Worm (Caenorhabditis elegans): Measurements from ENCODE around the gene Y45F3A.4.

DNA sequence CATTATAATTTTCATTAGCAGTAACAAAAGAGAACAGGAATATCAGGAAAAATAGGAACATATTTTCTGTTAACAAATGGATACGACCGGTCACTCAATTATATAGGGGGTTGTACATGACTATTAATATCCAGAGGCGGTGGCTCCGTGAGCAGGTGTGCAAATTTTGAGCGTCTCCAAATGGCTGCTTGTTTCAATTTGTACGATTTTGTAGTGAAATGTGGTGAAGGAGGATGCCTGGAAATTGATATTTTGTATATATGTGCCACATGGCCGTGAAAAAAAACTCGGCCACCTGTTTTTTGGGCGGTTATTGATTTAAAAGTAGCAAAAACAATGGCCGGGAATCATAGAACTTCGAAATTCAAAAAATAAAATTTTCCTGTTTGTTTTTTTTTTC lies 17.5 kb upstream of the Y45F3A.4 start, which contains the start of gene Y45F3A.8:
- TF ChIP-seq fkh-3 (tag; optimal IDR thresholded peaks at IDR 0.05) (no peak), hlh-26 (GFP tag; conservative IDR thresholded peaks at IDR 0.05) (no peak), pha-4 (tag; optimal IDR thresholded peaks at IDR 0.05) (no peak)

Data from whole organism, young adult.